Worm (Caenorhabditis elegans) whole organism, L3 larva: Measurements from ENCODE around the gene Y66C5A.2.

Source experiments
- R02D3.7 ChIP-seq: fragments of 150-350 bp; optimal IDR thresholded peaks from 2 replicates; lab custom pipeline; 2014; ENCODE audit warnings: missing biosample characterization, missing genetic modification characterization
- aly-2 ChIP-seq: fragments of 150-350 bp; optimal IDR thresholded peaks from 2 replicates; lab custom pipeline; 2014; ENCODE audit warnings: missing biosample characterization, missing genetic modification characterization
- ceh-82 ChIP-seq: fragments of 150-350 bp; optimal IDR thresholded peaks from 2 replicates; lab custom pipeline; 2014; ENCODE audit warnings: missing biosample characterization, missing genetic modification characterization
- elt-1 ChIP-seq: fragments of 150-350 bp; optimal IDR thresholded peaks from 2 replicates; lab custom pipeline; 2014; ENCODE audit warnings: missing biosample characterization, missing genetic modification characterization
- jun-1 ChIP-seq: fragments of 150-350 bp; optimal IDR thresholded peaks from 2 replicates; lab custom pipeline; 2014; ENCODE audit warnings: missing biosample characterization, missing genetic modification reagents, missing genetic modification characterization
- nhr-23 ChIP-seq: fragments of 150-350 bp; optimal IDR thresholded peaks from 2 replicates; lab custom pipeline; 2014; ENCODE audit warnings: missing biosample characterization, missing genetic modification reagents, missing genetic modification characterization

DNA sequence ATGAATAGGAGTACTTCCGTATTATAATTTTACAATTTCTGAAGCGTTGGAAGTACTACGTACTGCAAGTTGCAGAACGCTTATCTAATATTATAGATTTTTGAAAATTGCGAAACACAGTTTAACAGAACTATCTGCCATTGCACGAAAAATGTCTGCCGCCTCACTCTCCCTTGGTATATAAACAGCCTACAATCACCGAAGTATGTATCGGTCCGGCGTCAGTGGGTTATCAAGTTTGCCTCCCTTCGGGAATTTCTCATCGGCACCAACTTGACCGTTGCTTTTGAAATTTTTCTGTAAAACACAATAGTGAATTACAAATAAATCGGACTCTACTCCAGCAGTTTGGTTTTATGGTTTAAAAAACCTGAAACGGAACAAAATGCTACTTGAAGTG lies 16.8 kb downstream of the Y66C5A.2 start:
- TF ChIP-seq nhr-23 (tag; lab: Kevin White, UChicago) (no peak), R02D3.7 (no peak), elt-1 (tag; lab: Kevin White, UChicago) (no peak), jun-1 (tag; lab: Kevin White, UChicago) (no peak), aly-2 (tag; lab: Kevin White, UChicago) (no peak), ceh-82 (tag; lab: Kevin White, UChicago) (no peak)
